Worm (Caenorhabditis elegans): ENCODE measurements around the gene H06A10.1.

ce11 chrX:13536759-13537158, 29.4 kb downstream of the H06A10.1 start, which contains the start of gene R01E6.5:
- TF ChIP-seq ztf-11 (tag; optimal IDR thresholded peaks at IDR 0.05) (no peak), aly-2 (tag; optimal IDR thresholded peaks at IDR 0.05) (no peak), lin-39 (tag; optimal IDR thresholded peaks at IDR 0.05) (no peak), elt-2 (tag; optimal IDR thresholded peaks at IDR 0.05) (no peak), nhr-25 (tag; optimal IDR thresholded peaks at IDR 0.05) (no peak), ztf-4 (tag; optimal IDR thresholded peaks at IDR 0.05) (no peak), nhr-11 (tag; optimal IDR thresholded peaks at IDR 0.05) (no peak), nhr-77 (tag; optimal IDR thresholded peaks at IDR 0.05) (no peak), nhr-67 (tag; optimal IDR thresholded peaks at IDR 0.05) (no peak), unc-62 (GFP tag; optimal IDR thresholded peaks at IDR 0.05) (no peak), eor-1 (tag; optimal IDR thresholded peaks at IDR 0.05) (no peak)
